Fruit fly (Drosophila melanogaster): ENCODE results near the gene poe.

Gene poe

DNA sequence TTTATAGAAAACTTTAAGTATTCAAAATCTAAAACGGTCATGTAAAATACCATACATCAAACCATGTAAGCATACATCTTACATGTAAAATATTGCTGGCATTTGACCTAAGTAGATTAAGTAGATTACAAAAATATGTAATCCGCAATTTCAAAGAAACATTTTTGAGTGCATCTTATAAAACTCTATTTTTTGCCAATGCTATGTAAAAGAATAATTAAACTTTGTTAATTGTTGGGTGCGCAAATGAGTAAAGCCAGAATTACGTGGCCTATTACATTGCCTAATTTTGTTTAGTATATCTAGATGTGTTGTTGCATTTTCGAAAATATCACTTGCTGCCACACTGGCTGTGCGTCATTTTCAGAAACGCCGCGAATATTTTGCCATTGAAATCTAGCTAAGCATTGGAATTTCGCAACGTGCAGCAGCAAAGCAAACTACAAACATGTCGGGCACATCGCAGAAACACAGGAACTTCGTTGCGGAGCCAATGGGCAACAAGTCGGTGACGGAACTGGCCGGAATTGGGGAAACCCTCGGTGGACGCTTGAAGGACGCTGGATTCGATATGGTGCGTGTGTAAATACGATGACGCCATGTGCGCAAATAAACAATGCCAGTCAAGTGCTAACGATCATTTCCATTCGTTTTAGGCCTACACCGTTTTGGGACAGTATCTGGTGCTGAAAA is 42.1 kb downstream of the poe start, which contains the start of gene baf (continued):
- TF ChIP-seq CG3995 (GFP tag; optimal IDR thresholded peaks at IDR 0.05) (no peak), YL-1 (GFP tag; optimal IDR thresholded peaks at IDR 0.05) (peak; percentile 18), insv (GFP tag; optimal IDR thresholded peaks at IDR 0.05) (no peak), tna (GFP tag; IDR thresholded peaks at IDR 0.05; ENCODE audit: partially characterized antibody) (peak; percentile 14; the same call in 1 of the 2 replicates), CG14710 (tag; optimal IDR thresholded peaks at IDR 0.05) (peak; percentile 40), CG15479 (GFP tag; optimal IDR thresholded peaks at IDR 0.05) (peak; percentile 47), MBD-R2 (GFP tag; IDR thresholded peaks at IDR 0.05) (peak; percentile 41), BEAF-32 (GFP tag; optimal IDR thresholded peaks at IDR 0.05) (peak; percentile 29), CG18476 (GFP tag; optimal IDR thresholded peaks at IDR 0.05) (no peak), inv (GFP tag; IDR thresholded peaks at IDR 0.05; ENCODE audit: partially characterized antibody) (0 out of 2 replicates have a peak, but pooled peaks have one; percentile 35), CTCF (GFP tag; optimal IDR thresholded peaks at IDR 0.05) (peak; percentile 68), zfh1 (GFP tag; IDR thresholded peaks at IDR 0.05) (0 out of 3 replicates have a peak, but pooled peaks have one; percentile 22), CG17186 (GFP tag; optimal IDR thresholded peaks at IDR 0.05) (peak; percentile 34), sd (tag; optimal IDR thresholded peaks at IDR 0.05) (peak; percentile 81), Atf6 (GFP tag; IDR thresholded peaks at IDR 0.05) (no peak), dmrt11E (tag; optimal IDR thresholded peaks at IDR 0.05) (peak; percentile 2), CG34376 (GFP tag; optimal IDR thresholded peaks at IDR 0.05) (peak; percentile 26), CG12659 (GFP tag; optimal IDR thresholded peaks at IDR 0.05) (peak; percentile 30), Xbp1 (GFP tag; optimal IDR thresholded peaks at IDR 0.05) (peak; percentile 89), CG1832 (GFP tag; optimal IDR thresholded peaks at IDR 0.05) (no peak), Camta (GFP tag; optimal IDR thresholded peaks at IDR 0.05) (peak; percentile 4), aop (GFP tag; IDR thresholded peaks at IDR 0.05) (no peak), CG16815 (GFP tag; optimal IDR thresholded peaks at IDR 0.05) (no peak), nerfin-2 (GFP tag; IDR thresholded peaks at IDR 0.05; ENCODE audit: partially characterized antibody) (peak; percentile 37; the same call in 1 of the 2 replicates), CG11695 (GFP tag; IDR thresholded peaks at IDR 0.05) (0 out of 3 replicates have a peak, but pooled peaks have one; percentile 28), CG17361 (GFP tag; IDR thresholded peaks at IDR 0.05) (0 out of 3 replicates have a peak, but pooled peaks have one; percentile 16), gsb-n (tag; optimal IDR thresholded peaks at IDR 0.05) (peak; percentile 7), row (GFP tag; IDR thresholded peaks at IDR 0.05) (0 out of 3 replicates have a peak, but pooled peaks have one; percentile 14), twi (tag; optimal IDR thresholded peaks at IDR 0.05) (no peak), Nf-YC (tag; optimal IDR thresholded peaks at IDR 0.05) (peak; percentile 17), trem (tag; optimal IDR thresholded peaks at IDR 0.05) (peak; percentile 47), CG16813 (GFP tag; IDR thresholded peaks at IDR 0.05; ENCODE audit: partially characterized antibody) (peak; percentile 52; the same call in 2 of the 3 replicates), knrl (GFP tag; IDR thresholded peaks at IDR 0.05; ENCODE audit: partially characterized antibody) (peak; percentile 54; the same call in 2 of the 3 replicates), her (GFP tag; optimal IDR thresholded peaks at IDR 0.05) (peak; percentile 94), Pdp1 (GFP tag; optimal IDR thresholded peaks at IDR 0.05) (peak in 1 of 2 experiments; percentile 78), HmgZ (tag; optimal IDR thresholded peaks at IDR 0.05) (peak; percentile 10), sens (GFP tag) (peak; percentile 25), CG30020 (tag; optimal IDR thresholded peaks at IDR 0.05) (peak; percentile 1)

- no peak for TF ChIP-seq Tbp (GFP tag; optimal IDR thresholded peaks at IDR 0.05)
- TF ChIP-seq Nf-YB (GFP tag; optimal IDR thresholded peaks at IDR 0.05) = no peak
- no peak for TF ChIP-seq CG13123 (GFP tag; optimal IDR thresholded peaks at IDR 0.05)
- TF ChIP-seq sens (GFP tag) = peak; percentile 1
- TF ChIP-seq CG34422 (GFP tag; IDR thresholded peaks at IDR 0.05) = no peak
- TF ChIP-seq CTCF (GFP tag; optimal IDR thresholded peaks at IDR 0.05) = peak; percentile 83
- TF ChIP-seq CG10979 (tag; optimal IDR thresholded peaks at IDR 0.05) = peak; percentile 47
- no peak for TF ChIP-seq gem (tag; optimal IDR thresholded peaks at IDR 0.05)
- no peak for TF ChIP-seq mam (GFP tag; optimal IDR thresholded peaks at IDR 0.05)
- TF ChIP-seq gcm2 (GFP tag; optimal IDR thresholded peaks at IDR 0.05) = no peak
- TF ChIP-seq CG2199 (GFP tag; IDR thresholded peaks at IDR 0.05) = 0 out of 3 replicates have a peak, but pooled peaks have one; percentile 50
- TF ChIP-seq az2 (GFP tag; optimal IDR thresholded peaks at IDR 0.05) = no peak
- TF ChIP-seq Drgx (GFP tag; IDR thresholded peaks at IDR 0.05) = no peak
- TF ChIP-seq chinmo (GFP tag; IDR thresholded peaks at IDR 0.05; ENCODE audit: partially characterized antibody) = 0 out of 4 replicates have a peak, but pooled peaks have one; percentile 1
Measured at dm6 chr2L:8024325-8024724, 47.1 kb downstream of the poe start.
